Worm (Caenorhabditis elegans) whole organism, late embryonic: Measurements from ENCODE around the gene B0563.8.
"Not testable (repeated sequence)": the region's sequence is repeated elsewhere in the genome, so short reads cannot be mapped to it uniquely, and the experiment has no call there.

Experiments used
- C08G9.2 ChIP-seq: sonication (generic microtip); optimal IDR thresholded peaks from 2 replicates; lab custom pipeline; 2016; ENCODE audit warnings: mild to moderate bottlenecking, missing genetic modification characterization, moderate library complexity, missing compliant biosample characterization
- K09A11.1 ChIP-seq: sonication (generic microtip); optimal IDR thresholded peaks from 2 replicates; lab custom pipeline; 2017; ENCODE audit warnings: antibody characterized with exemption, mild to moderate bottlenecking, missing genetic modification characterization, missing compliant biosample characterization; ENCODE audit not compliant: insufficient read depth
- T23F11.4 ChIP-seq: fragments of 200-800 bp; sonication (Bioruptor generic); optimal IDR thresholded peaks from 2 replicates; lab custom pipeline; 2018; ENCODE audit warnings: mild to moderate bottlenecking, missing genetic modification characterization, missing compliant biosample characterization
- Y22D7AL.16 ChIP-seq: sonication (generic microtip); optimal IDR thresholded peaks from 2 replicates; lab custom pipeline; 2016; ENCODE audit warnings: missing genetic modification characterization, missing compliant biosample characterization
- ahr-1 ChIP-seq: sonication (generic microtip); optimal IDR thresholded peaks from 2 replicates; lab custom pipeline; 2016; ENCODE audit warnings: missing genetic modification characterization, missing compliant biosample characterization
- ama-1 ChIP-seq: fragments of 150-350 bp; optimal IDR thresholded peaks from 2 replicates; lab custom pipeline; 2014
- ceh-14 ChIP-seq: sonication (generic microtip); optimal IDR thresholded peaks from 2 replicates; lab custom pipeline; 2016; ENCODE audit warnings: missing genotype, missing genetic modification characterization, missing compliant biosample characterization
- ceh-18 ChIP-seq: sonication (generic microtip); optimal IDR thresholded peaks from 2 replicates; lab custom pipeline; 2016; ENCODE audit warnings: missing genetic modification characterization, missing compliant biosample characterization
- ceh-24 ChIP-seq: sonication (generic microtip); optimal IDR thresholded peaks from 2 replicates; lab custom pipeline; 2016; ENCODE audit warnings: mild to moderate bottlenecking, missing genetic modification characterization, missing compliant biosample characterization
- ceh-31 ChIP-seq: sonication (generic microtip); optimal IDR thresholded peaks from 2 replicates; lab custom pipeline; 2016; ENCODE audit warnings: missing genetic modification characterization, missing compliant biosample characterization
- ceh-34 ChIP-seq: sonication (generic microtip); optimal IDR thresholded peaks from 2 replicates; lab custom pipeline; 2016; ENCODE audit warnings: mild to moderate bottlenecking, missing genetic modification characterization, missing compliant biosample characterization
- ceh-45 ChIP-seq: fragments of 200-800 bp; sonication (Bioruptor generic); IDR thresholded peaks from 2 replicates; pipeline ENCODE4 v1.3.6; 2022; ENCODE audit warnings: missing genetic modification reagents, missing genetic modification characterization, missing compliant biosample characterization
- che-1 ChIP-seq: sonication (generic microtip); optimal IDR thresholded peaks from 2 replicates; lab custom pipeline; 2016; ENCODE audit warnings: mild to moderate bottlenecking, missing genetic modification characterization, missing compliant biosample characterization
- dmd-4 ChIP-seq: sonication (generic microtip); optimal IDR thresholded peaks from 2 replicates; lab custom pipeline; 2016; ENCODE audit warnings: borderline replicate concordance, missing genetic modification characterization, missing compliant biosample characterization
- fax-1 ChIP-seq: sonication (generic microtip); optimal IDR thresholded peaks from 2 replicates; lab custom pipeline; 2016; ENCODE audit warnings: missing genotype, missing genetic modification characterization, missing compliant biosample characterization
- fkh-10 ChIP-seq: fragments of 150-350 bp; optimal IDR thresholded peaks from 2 replicates; lab custom pipeline; 2014; ENCODE audit warnings: missing biosample characterization, missing genetic modification reagents, missing genetic modification characterization
- gmeb-2 ChIP-seq: sonication (generic microtip); optimal IDR thresholded peaks from 2 replicates; lab custom pipeline; 2016; ENCODE audit warnings: missing genetic modification characterization, inconsistent platforms, missing compliant biosample characterization
- hlh-15 ChIP-seq: sonication (generic microtip); optimal IDR thresholded peaks from 2 replicates; lab custom pipeline; 2016; ENCODE audit warnings: missing genetic modification characterization, missing compliant biosample characterization
- hlh-6 ChIP-seq: sonication (generic microtip); optimal IDR thresholded peaks from 2 replicates; lab custom pipeline; 2016; ENCODE audit warnings: missing genotype, missing genetic modification characterization, missing compliant biosample characterization
- hlh-8 ChIP-seq: sonication (generic microtip); optimal IDR thresholded peaks from 2 replicates; lab custom pipeline; 2016; ENCODE audit warnings: missing genotype, missing genetic modification characterization, missing compliant biosample characterization
- lin-11 ChIP-seq: fragments of 200-800 bp; sonication (Bioruptor generic); optimal IDR thresholded peaks from 2 replicates; lab custom pipeline; 2018; ENCODE audit warnings: mild to moderate bottlenecking, missing genetic modification characterization, missing compliant biosample characterization
- madf-2 ChIP-seq: sonication (generic microtip); optimal IDR thresholded peaks from 2 replicates; lab custom pipeline; 2017; ENCODE audit warnings: missing genetic modification characterization, missing compliant biosample characterization
- nhr-11 ChIP-seq: fragments of 150-350 bp; optimal IDR thresholded peaks from 2 replicates; lab custom pipeline; 2014; ENCODE audit warnings: missing biosample characterization, missing genetic modification characterization
- npax-4 ChIP-seq: sonication (generic microtip); optimal IDR thresholded peaks from 2 replicates; lab custom pipeline; 2016; ENCODE audit warnings: missing genetic modification characterization, missing compliant biosample characterization
- odd-2 ChIP-seq: sonication (generic microtip); optimal IDR thresholded peaks from 2 replicates; lab custom pipeline; 2017; ENCODE audit warnings: antibody characterized with exemption, mild to moderate bottlenecking, missing genetic modification characterization, missing compliant biosample characterization
- pag-3 ChIP-seq: sonication (generic microtip); optimal IDR thresholded peaks from 2 replicates; lab custom pipeline; 2016; ENCODE audit warnings: missing compliant biosample characterization, missing genetic modification characterization, borderline replicate concordance
- pha-2 ChIP-seq: sonication (generic microtip); optimal IDR thresholded peaks from 2 replicates; lab custom pipeline; 2017; ENCODE audit warnings: mild to moderate bottlenecking, missing genetic modification characterization, missing compliant biosample characterization
- pha-4 ChIP-seq: fragments of 150-350 bp; optimal IDR thresholded peaks from 2 replicates; lab custom pipeline; 2018; ENCODE audit warnings: missing biosample characterization, missing genetic modification reagents, missing genetic modification characterization
- ref-2 ChIP-seq: sonication (generic microtip); optimal IDR thresholded peaks from 2 replicates; lab custom pipeline; 2016; ENCODE audit warnings: missing genetic modification characterization, missing compliant biosample characterization
- rnt-1 ChIP-seq: sonication (generic microtip); optimal IDR thresholded peaks from 2 replicates; lab custom pipeline; 2016; ENCODE audit warnings: missing genetic modification characterization, missing compliant biosample characterization
- sdc-2 ChIP-seq: sonication (generic microtip); optimal IDR thresholded peaks from 2 replicates; lab custom pipeline; 2016; ENCODE audit warnings: missing genotype, missing genetic modification characterization, missing compliant biosample characterization
- sox-2 ChIP-seq: fragments of 200-800 bp; sonication (Bioruptor generic); IDR thresholded peaks from 2 replicates; pipeline ENCODE4 v1.3.6; 2022; ENCODE audit warnings: missing genetic modification reagents, missing genetic modification characterization, missing compliant biosample characterization
- sox-4 ChIP-seq: sonication (generic microtip); optimal IDR thresholded peaks from 2 replicates; lab custom pipeline; 2017; ENCODE audit warnings: mild to moderate bottlenecking, missing genetic modification characterization, inconsistent platforms, missing compliant biosample characterization
- syd-9 ChIP-seq: sonication (generic microtip); optimal IDR thresholded peaks from 2 replicates; lab custom pipeline; 2016; ENCODE audit warnings: mild to moderate bottlenecking, missing genetic modification characterization, moderate library complexity, missing compliant biosample characterization
- unc-86 ChIP-seq: sonication (generic microtip); optimal IDR thresholded peaks from 2 replicates; lab custom pipeline; 2016; ENCODE audit warnings: missing genetic modification characterization, missing compliant biosample characterization
- zip-5 ChIP-seq: sonication (generic microtip); optimal IDR thresholded peaks from 2 replicates; lab custom pipeline; 2016; ENCODE audit warnings: missing genetic modification characterization, missing compliant biosample characterization

Gene B0563.8

ce11 chrX:9208933-9209332, 34.6 kb upstream of the B0563.8 start:
- no peak for TF ChIP-seq hlh-6 (tag; lab: Kevin White, UChicago)
- TF ChIP-seq pag-3 (tag; lab: Kevin White, UChicago), result no peak
- TF ChIP-seq hlh-8 (tag; lab: Kevin White, UChicago), result no peak
- TF ChIP-seq Y22D7AL.16 (tag; lab: Kevin White, UChicago), result no peak
- no peak for TF ChIP-seq madf-2
- TF ChIP-seq unc-86, result no peak
- TF ChIP-seq pha-4, result no peak
- TF ChIP-seq ref-2 (tag; lab: Kevin White, UChicago), result no peak
- no peak for TF ChIP-seq T23F11.4 (GFP tag; lab: Kevin White, UChicago)
- TF ChIP-seq dmd-4, result no peak
- TF ChIP-seq C08G9.2 (tag; lab: Kevin White, UChicago), result no peak

DNA sequence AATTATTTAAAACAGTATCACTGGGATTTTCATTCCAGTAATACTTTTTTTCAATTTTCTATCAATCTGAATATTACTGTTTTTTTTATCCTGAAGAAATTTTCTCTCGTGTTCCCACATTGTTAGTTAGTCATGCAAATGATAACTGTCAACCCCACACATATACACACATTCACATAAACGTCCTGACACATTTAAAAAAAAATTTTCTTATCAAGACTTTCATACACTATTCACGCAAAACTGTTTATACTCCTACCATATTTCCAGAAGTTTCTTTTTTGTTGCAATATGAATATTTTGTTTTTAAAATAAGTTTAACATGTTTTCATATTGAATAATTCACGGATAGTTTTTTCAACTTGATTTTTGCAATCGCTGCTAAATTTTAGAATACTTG, 34.2 kb upstream of the B0563.8 start:
- TF ChIP-seq ceh-45 (GFP tag; lab: Robert Waterston, UW) (no peak), nhr-11 (tag; lab: Kevin White, UChicago) (no peak), ref-2 (tag; lab: Kevin White, UChicago) (no peak), ahr-1 (tag; lab: Kevin White, UChicago) (no peak), hlh-6 (tag; lab: Kevin White, UChicago) (no peak), unc-86 (no peak), ceh-14 (tag; lab: Kevin White, UChicago) (no peak), ama-1 (no peak), ceh-24 (tag; lab: Kevin White, UChicago) (no peak)
- TF ChIP-seq, all 69 proteins: peak for 0

DNA sequence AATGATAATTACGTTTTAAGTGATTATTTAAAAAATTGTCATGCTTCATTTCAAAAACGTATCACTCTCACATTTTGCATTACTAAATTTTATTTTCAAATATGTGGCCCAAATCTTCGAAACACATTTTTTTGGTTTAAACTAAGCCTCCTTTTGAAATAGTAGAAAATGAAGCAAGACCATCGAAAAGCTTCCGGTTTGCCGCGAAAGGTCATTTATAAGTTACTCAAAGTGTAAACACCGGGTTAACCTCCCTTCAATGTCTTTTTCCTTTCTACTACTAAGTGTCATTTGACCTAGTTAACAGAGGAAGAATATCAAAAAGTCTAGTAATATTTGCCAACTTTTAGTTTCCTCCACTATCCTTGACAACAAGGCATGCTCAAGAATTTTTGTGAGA, 32.4 kb upstream of the B0563.8 start:
- no peak for TF ChIP-seq T23F11.4 (GFP tag; lab: Kevin White, UChicago)
- TF ChIP-seq, all 69 proteins: peak for 0

- TF ChIP-seq hlh-15 (tag; lab: Kevin White, UChicago) (no peak), K09A11.1 (tag; lab: Kevin White, UChicago) (no peak), gmeb-2 (tag; lab: Kevin White, UChicago) (no peak), npax-4 (tag; lab: Kevin White, UChicago) (no peak), zip-5 (tag; lab: Kevin White, UChicago) (no peak)
- TF ChIP-seq, all 69 proteins: peak for 0
Observed at ce11 chrX:9204986-9205385, 30.7 kb upstream of the B0563.8 start.

ce11 chrX:9203468-9203867, 29.2 kb upstream of the B0563.8 start, which contains the start of gene crb-3:
crb-3 (plus strand) TSS chrX:9203768.
- not testable (repeated sequence) for TF ChIP-seq ceh-18 (tag; lab: Kevin White, UChicago); sox-2 (GFP tag; lab: Robert Waterston, UW); che-1 (tag; lab: Kevin White, UChicago)

ce11 chrX:9195375-9196098, 21.2 kb upstream of the B0563.8 start:
- no peak for TF ChIP-seq fax-1 (tag; lab: Kevin White, UChicago)
- TF ChIP-seq pha-2 (tag; lab: Kevin White, UChicago), result no peak
- no peak for TF ChIP-seq fkh-10 (GFP tag; lab: Kevin White, UChicago)
- no peak for TF ChIP-seq rnt-1 (tag; lab: Kevin White, UChicago)
- TF ChIP-seq ceh-34, result no peak
- no peak for TF ChIP-seq syd-9 (tag; lab: Kevin White, UChicago)
- no peak for TF ChIP-seq odd-2
- TF ChIP-seq sdc-2 (tag; lab: Kevin White, UChicago), result no peak
- no peak for TF ChIP-seq hlh-6 (tag; lab: Kevin White, UChicago)
- TF ChIP-seq lin-11 (tag; lab: Kevin White, UChicago), result no peak
- no peak for TF ChIP-seq sox-4 (tag; lab: Kevin White, UChicago)
- no peak for TF ChIP-seq K09A11.1 (tag; lab: Kevin White, UChicago)
- no peak for TF ChIP-seq ceh-31 (tag; lab: Kevin White, UChicago)
